Fruit fly (Drosophila melanogaster): Measurements from ENCODE around the gene Ipp.

Ipp gene

dm6 chr3R:14007550-14007949 is 49.0 kb downstream of the Ipp start (continued):
- TF ChIP-seq zfh1 (GFP tag; IDR thresholded peaks at IDR 0.05) (no peak), schlank (tag; optimal IDR thresholded peaks at IDR 0.05) (no peak), Drgx (GFP tag; IDR thresholded peaks at IDR 0.05) (peak; percentile 81), oc (tag; optimal IDR thresholded peaks at IDR 0.05) (no peak), CG1647 (GFP tag; optimal IDR thresholded peaks at IDR 0.05) (no peak), CG9727 (GFP tag; optimal IDR thresholded peaks at IDR 0.05) (peak; percentile 60), Atf6 (GFP tag; IDR thresholded peaks at IDR 0.05) (no peak), lmd (GFP tag; IDR thresholded peaks at IDR 0.05) (no peak), ranshi (GFP tag; IDR thresholded peaks at IDR 0.05) (no peak), CG31365 (tag; optimal IDR thresholded peaks at IDR 0.05) (no peak), fd3F (GFP tag; optimal IDR thresholded peaks at IDR 0.05) (no peak), Elba2 (GFP tag; optimal IDR thresholded peaks at IDR 0.05) (no peak), CG8478 (optimal IDR thresholded peaks at IDR 0.05) (no peak), CG18262 (tag; optimal IDR thresholded peaks at IDR 0.05) (no peak), dysf (GFP tag; IDR thresholded peaks at IDR 0.05) (no peak), run (tag; optimal IDR thresholded peaks at IDR 0.05) (no peak), fd96Cb (tag; optimal IDR thresholded peaks at IDR 0.05) (peak; percentile 20), Ets65A (GFP tag) (no peak), Ets97D (GFP tag; optimal IDR thresholded peaks at IDR 0.05) (no peak), YL-1 (GFP tag; optimal IDR thresholded peaks at IDR 0.05) (no peak), exex (tag; optimal IDR thresholded peaks at IDR 0.05) (no peak), CG4617 (GFP tag; optimal IDR thresholded peaks at IDR 0.05; ENCODE audit: borderline replicate concordance) (no peak), odd (GFP tag; optimal IDR thresholded peaks at IDR 0.05) (no peak), Sry-δ (GFP tag; optimal IDR thresholded peaks at IDR 0.05) (no peak), fru (optimal IDR thresholded peaks at IDR 0.05) (no peak), pfk (GFP tag; optimal IDR thresholded peaks at IDR 0.05) (no peak), kni (GFP tag; optimal IDR thresholded peaks at IDR 0.05) (no peak), esg (GFP tag; conservative IDR thresholded peaks at IDR 0.05) (no peak), Dip3 (GFP tag; optimal IDR thresholded peaks at IDR 0.05) (no peak), CG11093 (GFP tag; IDR thresholded peaks at IDR 0.05) (no peak), CG11456 (GFP tag; IDR thresholded peaks at IDR 0.05) (no peak), CG10431 (GFP tag; optimal IDR thresholded peaks at IDR 0.05) (no peak), Rx (GFP tag; IDR thresholded peaks at IDR 0.05) (no peak), CG5180 (GFP tag; optimal IDR thresholded peaks at IDR 0.05) (no peak), TFAM (GFP tag; optimal IDR thresholded peaks at IDR 0.05) (no peak), BEAF-32 (GFP tag; optimal IDR thresholded peaks at IDR 0.05) (no peak), CG2116 (GFP tag; optimal IDR thresholded peaks at IDR 0.05) (no peak), trem (tag; optimal IDR thresholded peaks at IDR 0.05) (no peak), CG12071 (GFP tag; optimal IDR thresholded peaks at IDR 0.05) (no peak), CG15514 (GFP tag; optimal IDR thresholded peaks at IDR 0.05) (peak; percentile 9), Awh (GFP tag; IDR thresholded peaks at IDR 0.05) (no peak), CG9797 (GFP tag; optimal IDR thresholded peaks at IDR 0.05) (no peak), CG8765 (GFP tag; IDR thresholded peaks at IDR 0.05) (no peak), CG2678 (tag; optimal IDR thresholded peaks at IDR 0.05) (peak; percentile 16), D (optimal IDR thresholded peaks at IDR 0.05) (no peak), D (GFP tag; optimal IDR thresholded peaks at IDR 0.05) (peak; percentile 48), slp2 (GFP tag; optimal IDR thresholded peaks at IDR 0.05) (no peak), CG7745 (tag; optimal IDR thresholded peaks at IDR 0.05) (no peak), crp (GFP tag; optimal IDR thresholded peaks at IDR 0.05) (no peak), hth (optimal IDR thresholded peaks at IDR 0.05) (no peak), CG1832 (GFP tag; optimal IDR thresholded peaks at IDR 0.05) (no peak), CG5953 (GFP tag; IDR thresholded peaks at IDR 0.05) (no peak), Hr78 (GFP tag; optimal IDR thresholded peaks at IDR 0.05) (no peak)
